Fruit fly (Drosophila melanogaster): ENCODE data around the gene CG31954.

DNA sequence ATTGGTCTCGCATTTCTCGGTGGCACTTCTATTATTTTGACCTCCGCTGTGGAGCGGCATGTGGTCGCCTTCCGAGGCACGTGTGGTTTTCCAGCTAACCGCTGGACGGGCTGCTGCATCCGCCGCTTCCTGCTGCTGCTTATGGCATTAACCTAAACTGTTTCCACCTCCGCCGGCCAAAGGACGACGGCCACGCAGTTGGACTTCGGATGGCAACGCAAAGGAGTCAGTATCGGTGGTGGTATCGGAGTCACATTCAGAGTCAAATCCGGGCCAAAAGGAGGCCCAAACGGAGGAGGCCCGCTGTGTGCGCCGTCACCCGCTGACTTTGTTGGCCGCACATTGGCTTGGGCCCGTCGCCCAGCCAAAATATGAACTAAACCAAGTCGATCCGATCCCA lies 39.8 kb upstream of the CG31954 start:
- TF ChIP-seq eg (GFP tag; IDR thresholded peaks at IDR 0.05) (no peak), fkh (GFP tag; optimal IDR thresholded peaks at IDR 0.05) (no peak), CG8632 (GFP tag; optimal IDR thresholded peaks at IDR 0.05) (no peak), topi (GFP tag; optimal IDR thresholded peaks at IDR 0.05) (no peak), svp (GFP tag) (no peak), CG6163 (GFP tag; IDR thresholded peaks at IDR 0.05) (no peak), Hr39 (GFP tag; optimal IDR thresholded peaks at IDR 0.05) (no peak)

All from whole organism, prepupa.